Worm (Caenorhabditis elegans): Measurements from ENCODE around the gene cyp-35B1.

DNA sequence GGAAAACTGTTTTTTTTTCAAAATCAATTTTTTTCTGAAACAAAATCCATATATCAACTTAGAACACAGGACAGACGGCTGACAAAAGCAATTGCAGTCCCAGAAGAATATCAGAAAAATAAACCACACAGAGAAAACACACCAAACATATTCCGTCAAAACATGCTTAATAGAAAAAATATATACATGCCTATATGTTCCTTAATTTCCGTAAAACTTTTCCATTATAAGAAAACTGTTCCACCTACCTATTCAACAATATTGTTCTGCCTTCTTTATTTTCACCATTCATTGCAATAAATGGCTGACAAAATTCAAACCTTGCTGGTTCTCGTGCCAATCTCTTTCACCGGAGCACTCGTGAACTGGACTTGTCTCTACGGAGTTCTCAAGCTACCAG is 7.5 kb upstream of the cyp-35B1 start, which contains the start of gene srx-63:
- TF ChIP-seq him-1 (tag; optimal IDR thresholded peaks at IDR 0.05) (no peak), W03F9.2 (tag; optimal IDR thresholded peaks at IDR 0.05) (no peak), dao-5 (tag; optimal IDR thresholded peaks at IDR 0.05) (no peak)

Data from whole organism, L4/young adult.